Worm (Caenorhabditis elegans) whole organism, L3 larva: ENCODE results near the gene ZC155.4.

ENCODE experiments used
- R02D3.7 ChIP-seq: fragments of 150-350 bp; optimal IDR thresholded peaks from 2 replicates; lab custom pipeline; 2014; ENCODE audit warnings: missing biosample characterization, missing genetic modification characterization
- aly-2 ChIP-seq: fragments of 150-350 bp; optimal IDR thresholded peaks from 2 replicates; lab custom pipeline; 2014; ENCODE audit warnings: missing biosample characterization, missing genetic modification characterization
- ama-1 ChIP-seq: fragments of 150-350 bp; optimal IDR thresholded peaks from 2 replicates; lab custom pipeline; 2018
- ceh-16 ChIP-seq: sonication (generic microtip); optimal IDR thresholded peaks from 2 replicates; lab custom pipeline; 2017; ENCODE audit warnings: missing biosample characterization, missing genetic modification characterization
- ceh-82 ChIP-seq: fragments of 150-350 bp; optimal IDR thresholded peaks from 2 replicates; lab custom pipeline; 2014; ENCODE audit warnings: missing biosample characterization, missing genetic modification characterization
- ceh-9 ChIP-seq: sonication (generic microtip); optimal IDR thresholded peaks from 2 replicates; lab custom pipeline; 2018; ENCODE audit warnings: missing biosample characterization, missing genetic modification characterization
- daf-12 ChIP-seq: fragments of 150-350 bp; optimal IDR thresholded peaks from 2 replicates; lab custom pipeline; 2014; ENCODE audit warnings: missing biosample characterization, missing genetic modification reagents, missing genetic modification characterization
- egl-27 ChIP-seq: sonication (generic microtip); optimal IDR thresholded peaks from 4 replicates; lab custom pipeline; 2017; ENCODE audit warnings: missing biosample characterization, missing genetic modification reagents, missing genetic modification characterization
- egl-5 ChIP-seq: fragments of 150-350 bp; optimal IDR thresholded peaks from 2 replicates; lab custom pipeline; 2017; ENCODE audit warnings: missing biosample characterization, missing genetic modification reagents, missing genetic modification characterization, inconsistent platforms
- elt-1 ChIP-seq: fragments of 150-350 bp; optimal IDR thresholded peaks from 2 replicates; lab custom pipeline; 2014; ENCODE audit warnings: missing biosample characterization, missing genetic modification characterization
- elt-2 ChIP-seq: sonication (generic microtip); optimal IDR thresholded peaks from 2 replicates; lab custom pipeline; 2016; ENCODE audit warnings: missing genetic modification reagents, mild to moderate bottlenecking, missing genetic modification characterization, missing compliant biosample characterization
- elt-3 ChIP-seq, 3 experiments: fragments of 150-350 bp in 1 of 3; sonication (generic microtip) in 2 of 3; optimal IDR thresholded peaks; 2 replicates in 2 of 3; 4 replicates in 1 of 3; lab custom pipeline; 2014 to 2017; ENCODE audit warnings: missing biosample characterization in 3 of 3, missing genetic modification characterization in 3 of 3
- eor-1 ChIP-seq, 2 experiments: fragments of 150-350 bp; optimal IDR thresholded peaks; 2 replicates each; lab custom pipeline; 2014 to 2018; ENCODE audit warnings: missing biosample characterization in 2 of 2, missing genetic modification characterization in 2 of 2
- fkh-10 ChIP-seq: sonication (generic microtip); optimal IDR thresholded peaks from 2 replicates; lab custom pipeline; 2017; ENCODE audit warnings: missing biosample characterization, missing genetic modification reagents, missing genetic modification characterization
- fkh-2 ChIP-seq: fragments of 150-350 bp; optimal IDR thresholded peaks from 2 replicates; lab custom pipeline; 2014; ENCODE audit warnings: missing biosample characterization, missing genetic modification reagents, missing genetic modification characterization
- lin-15B ChIP-seq: fragments of 150-350 bp; optimal IDR thresholded peaks from 2 replicates; lab custom pipeline; 2014; ENCODE audit warnings: missing biosample characterization, missing genetic modification characterization
- lin-39 ChIP-seq: fragments of 150-350 bp; optimal IDR thresholded peaks from 2 replicates; lab custom pipeline; 2018; ENCODE audit warnings: missing biosample characterization, missing genetic modification reagents, missing genetic modification characterization
- lsy-12 ChIP-seq: sonication (generic microtip); optimal IDR thresholded peaks from 2 replicates; lab custom pipeline; 2016; ENCODE audit warnings: mild to moderate bottlenecking, missing genetic modification characterization, missing compliant biosample characterization
- mdl-1 ChIP-seq: fragments of 150-350 bp; optimal IDR thresholded peaks from 2 replicates; lab custom pipeline; 2014; ENCODE audit warnings: missing biosample characterization, missing genetic modification characterization
- mml-1 ChIP-seq: fragments of 150-350 bp; sonication (generic microtip); optimal IDR thresholded peaks from 3 replicates; lab custom pipeline; 2014; ENCODE audit warnings: missing biosample characterization, missing genetic modification characterization
- nhr-12 ChIP-seq: fragments of 150-350 bp; optimal IDR thresholded peaks from 2 replicates; lab custom pipeline; 2014; ENCODE audit warnings: missing biosample characterization, missing genetic modification characterization
- nhr-25 ChIP-seq: sonication (generic microtip); optimal IDR thresholded peaks from 2 replicates; lab custom pipeline; 2017; ENCODE audit warnings: missing biosample characterization, missing genetic modification characterization
- nhr-28 ChIP-seq: fragments of 150-350 bp; optimal IDR thresholded peaks from 2 replicates; lab custom pipeline; 2014; ENCODE audit warnings: missing biosample characterization, missing genetic modification characterization
- nhr-67 ChIP-seq: fragments of 150-350 bp; optimal IDR thresholded peaks from 2 replicates; lab custom pipeline; 2014; ENCODE audit warnings: missing biosample characterization, missing genetic modification characterization
- nhr-77 ChIP-seq: fragments of 150-350 bp; optimal IDR thresholded peaks from 2 replicates; lab custom pipeline; 2014; ENCODE audit warnings: missing biosample characterization, missing genetic modification characterization
- pha-4 ChIP-seq: fragments of 150-350 bp; optimal IDR thresholded peaks from 2 replicates; lab custom pipeline; 2014; ENCODE audit warnings: missing biosample characterization, missing genetic modification reagents, missing genetic modification characterization
- pqm-1 ChIP-seq: fragments of 150-350 bp; optimal IDR thresholded peaks from 2 replicates; lab custom pipeline; 2017; ENCODE audit warnings: missing biosample characterization, missing genetic modification characterization, inconsistent platforms
- skn-1 ChIP-seq: fragments of 150-350 bp; optimal IDR thresholded peaks from 2 replicates; lab custom pipeline; 2014; ENCODE audit warnings: missing biosample characterization, missing genetic modification characterization
- snpc-4 ChIP-seq: fragments of 150-350 bp; optimal IDR thresholded peaks from 2 replicates; lab custom pipeline; 2014; ENCODE audit warnings: missing biosample characterization, missing genetic modification characterization
- unc-39 ChIP-seq: sonication (generic microtip); optimal IDR thresholded peaks from 4 replicates; lab custom pipeline; 2017; ENCODE audit warnings: missing biosample characterization, missing genetic modification characterization
- zag-1 ChIP-seq: fragments of 150-350 bp; optimal IDR thresholded peaks from 2 replicates; lab custom pipeline; 2014; ENCODE audit warnings: missing biosample characterization, missing genetic modification characterization
- ztf-11 ChIP-seq: fragments of 150-350 bp; optimal IDR thresholded peaks from 2 replicates; lab custom pipeline; 2014; ENCODE audit warnings: missing biosample characterization, missing genetic modification characterization
- ztf-4 ChIP-seq: fragments of 150-350 bp; optimal IDR thresholded peaks from 2 replicates; lab custom pipeline; 2014; ENCODE audit warnings: missing biosample characterization, missing genetic modification characterization

Gene ZC155.4

DNA sequence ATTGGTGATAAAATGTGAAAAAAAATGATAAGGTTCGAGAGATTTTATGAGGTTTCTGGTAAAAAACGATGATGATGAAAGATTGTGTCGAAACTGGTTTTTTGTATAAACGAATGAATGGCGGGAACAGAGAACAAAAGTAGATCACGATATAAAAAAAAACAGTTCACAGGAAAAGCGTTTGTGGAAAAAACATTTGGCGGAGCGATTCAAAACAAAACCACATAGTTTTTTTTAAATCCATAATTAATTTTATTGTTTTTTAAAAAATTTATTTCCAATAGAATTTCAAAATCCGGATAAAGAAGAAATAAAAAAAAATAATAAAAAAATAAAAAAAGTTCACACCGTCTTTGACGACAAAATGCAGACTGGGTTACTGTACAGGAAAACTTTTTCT lies at the start of gene ZC155.4:
TSS of gene ZC155.4 (minus strand) at position 101 of the 400 bp plus-strand sequence.
- no peak for TF ChIP-seq mml-1
- no peak for TF ChIP-seq pha-4 (tag; lab: Kevin White, UChicago)
- TF ChIP-seq unc-39 (tag; lab: Kevin White, UChicago) = no peak
- no peak for TF ChIP-seq eor-1 (tag; optimal IDR thresholded peaks at IDR 0.05; lab: Kevin White, UChicago)
- TF ChIP-seq mdl-1 (tag; lab: Kevin White, UChicago) = no peak
- no peak for TF ChIP-seq nhr-12 (tag; lab: Kevin White, UChicago)
- TF ChIP-seq nhr-28 (tag; lab: Kevin White, UChicago) = no peak
- no peak for TF ChIP-seq nhr-67 (tag; lab: Kevin White, UChicago)
- no peak for TF ChIP-seq ztf-11
- TF ChIP-seq aly-2 (tag; lab: Kevin White, UChicago) = no peak

DNA sequence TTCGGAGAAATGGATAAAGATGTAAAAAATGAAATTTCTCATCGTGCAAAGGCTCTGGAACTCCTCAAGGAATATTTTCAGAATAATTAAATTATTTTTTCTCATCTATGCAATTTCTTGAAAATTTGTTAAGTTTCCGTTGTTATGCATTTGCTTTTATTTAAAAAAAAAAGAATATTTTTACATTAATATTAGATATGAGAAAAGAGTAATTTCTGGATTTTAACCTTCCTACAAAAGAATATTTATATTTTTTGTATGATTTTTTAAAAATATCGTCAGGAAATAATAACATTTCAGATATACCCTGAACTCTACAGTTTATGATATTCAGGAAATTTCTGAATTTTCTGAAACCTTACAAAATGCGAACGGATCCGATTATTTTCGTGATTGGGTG lies 49.5 kb upstream of the ZC155.4 start, which contains the start of gene gro-1:
TSS of gene gro-1 (plus strand) at position 301 of the 400 bp plus-strand sequence.
- TF ChIP-seq fkh-10 (GFP tag; lab: Kevin White, UChicago) = no peak
- TF ChIP-seq ama-1 (lab: Kevin White, UChicago) = no peak
- no peak for TF ChIP-seq elt-1 (tag; lab: Kevin White, UChicago)
- no peak for TF ChIP-seq nhr-25 (tag; lab: Kevin White, UChicago)
- no peak for TF ChIP-seq nhr-67 (tag; lab: Kevin White, UChicago)
- TF ChIP-seq eor-1 (tag; optimal IDR thresholded peaks at IDR 0.05; lab: Kevin White, UChicago) = no peak
- TF ChIP-seq zag-1 (tag; lab: Kevin White, UChicago) = no peak

DNA sequence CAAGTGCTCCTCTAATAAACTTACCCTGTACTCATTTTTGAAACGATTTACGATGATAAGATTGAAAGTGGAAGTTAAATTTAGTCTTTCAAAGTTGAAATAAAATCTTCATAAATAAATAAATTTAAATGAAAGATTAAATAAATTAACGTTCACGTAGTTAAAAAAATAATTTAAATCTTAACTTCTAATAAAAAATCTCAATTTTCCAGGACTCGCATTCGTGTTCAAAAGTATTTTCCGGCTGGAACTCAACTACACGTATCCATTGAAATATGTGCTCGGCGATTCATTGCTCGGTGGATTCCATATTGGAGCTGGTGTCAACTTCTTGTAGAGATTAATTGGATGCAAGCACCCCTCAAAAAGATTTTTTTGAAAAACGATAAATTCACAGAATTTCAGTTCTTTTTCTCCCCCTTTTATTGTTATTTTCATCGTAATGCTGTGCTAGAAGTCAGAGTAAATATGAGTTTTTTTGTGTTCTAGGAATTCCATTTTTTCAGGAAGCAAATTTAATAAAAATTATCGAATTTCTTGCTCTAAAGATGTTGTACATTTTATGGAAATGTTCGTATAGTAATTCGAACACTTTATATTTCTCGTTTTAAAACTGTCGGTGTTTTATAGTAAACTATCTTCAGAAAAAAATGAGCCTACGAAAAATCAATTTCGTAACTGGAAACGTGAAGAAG lies 48.2 kb upstream of the ZC155.4 start, which contains the start of the genes C34E10.9 and hap-1:
TSS of gene C34E10.9 (minus strand) at position 101 of the 695 bp plus-strand sequence.
TSS of gene hap-1 (plus strand) at position 645 of the 695 bp plus-strand sequence.
- no peak for TF ChIP-seq daf-12 (tag; lab: Kevin White, UChicago)
- no peak for TF ChIP-seq egl-27 (tag; lab: Kevin White, UChicago)
- no peak for TF ChIP-seq lin-15B (tag; lab: Kevin White, UChicago)
- TF ChIP-seq skn-1 (tag; lab: Kevin White, UChicago) = no peak
- no peak for TF ChIP-seq lsy-12 (tag; lab: Kevin White, UChicago)
- no peak for TF ChIP-seq egl-5 (tag; lab: Kevin White, UChicago)
- TF ChIP-seq fkh-10 (GFP tag; lab: Kevin White, UChicago) = no peak
- no peak for TF ChIP-seq mml-1
- TF ChIP-seq ama-1 (lab: Kevin White, UChicago) = no peak
- TF ChIP-seq snpc-4 (tag; lab: Kevin White, UChicago) = no peak
- no peak for TF ChIP-seq nhr-77 (tag; lab: Kevin White, UChicago)
- no peak for TF ChIP-seq ztf-4 (tag; lab: Kevin White, UChicago)
- TF ChIP-seq unc-39 (tag; lab: Kevin White, UChicago) = no peak
- no peak for TF ChIP-seq pha-4 (tag; lab: Kevin White, UChicago)
- TF ChIP-seq ceh-82 (tag; lab: Kevin White, UChicago) = no peak
- no peak for TF ChIP-seq zag-1 (tag; lab: Kevin White, UChicago)
- no peak for TF ChIP-seq fkh-2 (tag; lab: Kevin White, UChicago)

DNA sequence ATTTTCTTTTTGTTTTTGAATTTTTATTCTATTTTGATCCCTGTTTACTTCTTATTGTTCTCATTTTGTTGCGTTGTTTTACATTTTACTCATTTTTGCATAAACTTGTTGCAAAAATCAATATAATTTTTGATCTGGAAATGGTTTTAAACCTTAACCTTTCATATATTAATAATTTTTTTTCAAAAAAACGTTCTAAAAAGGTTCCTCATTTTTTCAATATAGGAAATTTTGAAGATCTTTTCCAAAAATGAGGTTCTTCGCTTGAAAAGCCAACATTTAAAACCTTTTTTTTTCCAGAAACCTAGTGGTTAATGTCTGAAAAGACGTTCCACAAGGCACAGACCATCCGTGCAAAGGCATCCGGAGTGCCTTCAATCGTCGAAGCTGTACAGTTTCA lies 45.1 kb upstream of the ZC155.4 start, which contains the start of gene gop-3:
TSS of gene gop-3 (plus strand) at position 301 of the 400 bp plus-strand sequence.
- TF ChIP-seq fkh-10 (GFP tag; lab: Kevin White, UChicago) (no peak), ceh-16 (no peak), R02D3.7 (tag; lab: Kevin White, UChicago) (no peak), unc-39 (tag; lab: Kevin White, UChicago) (no peak), fkh-2 (tag; lab: Kevin White, UChicago) (no peak), ceh-9 (tag; lab: Kevin White, UChicago) (no peak), egl-5 (tag; lab: Kevin White, UChicago) (no peak)

DNA sequence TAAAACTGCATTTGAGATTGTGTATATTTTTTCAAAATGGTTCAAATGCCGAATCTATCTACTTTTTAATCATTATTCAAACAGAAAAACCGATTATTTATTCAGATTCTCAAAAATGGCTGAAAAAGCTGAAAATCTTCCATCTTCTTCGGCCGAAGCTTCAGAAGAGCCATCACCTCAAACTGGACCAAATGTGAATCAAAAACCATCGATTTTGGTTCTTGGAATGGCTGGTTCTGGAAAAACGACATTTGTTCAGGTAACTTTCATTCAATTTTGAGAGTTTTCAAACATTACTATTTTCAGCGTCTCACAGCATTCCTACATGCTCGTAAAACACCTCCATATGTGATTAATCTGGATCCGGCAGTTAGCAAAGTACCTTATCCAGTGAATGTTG lies 43.6 kb upstream of the ZC155.4 start, which contains the start of gene gop-2:
TSS of gene gop-2 (plus strand) at position 106 of the 400 bp plus-strand sequence.
- TF ChIP-seq pqm-1 (tag; lab: Kevin White, UChicago) (no peak), elt-2 (tag; lab: Kevin White, UChicago) (no peak), lsy-12 (tag; lab: Kevin White, UChicago) (no peak), fkh-2 (tag; lab: Kevin White, UChicago) (no peak), lin-39 (no peak), elt-3 (tag; optimal IDR thresholded peaks at IDR 0.05; lab: Kevin White, UChicago) (no peak), nhr-25 (tag; lab: Kevin White, UChicago) (no peak), egl-5 (tag; lab: Kevin White, UChicago) (no peak), nhr-12 (tag; lab: Kevin White, UChicago) (no peak)
- TF ChIP-seq, all 47 proteins: peak for 0
